Fruit fly (Drosophila melanogaster): ENCODE data around the gene Ype.
A peak's percentile ranks its signal among the peaks of the same experiment; 100 is the strongest.

The Ype gene

DNA sequence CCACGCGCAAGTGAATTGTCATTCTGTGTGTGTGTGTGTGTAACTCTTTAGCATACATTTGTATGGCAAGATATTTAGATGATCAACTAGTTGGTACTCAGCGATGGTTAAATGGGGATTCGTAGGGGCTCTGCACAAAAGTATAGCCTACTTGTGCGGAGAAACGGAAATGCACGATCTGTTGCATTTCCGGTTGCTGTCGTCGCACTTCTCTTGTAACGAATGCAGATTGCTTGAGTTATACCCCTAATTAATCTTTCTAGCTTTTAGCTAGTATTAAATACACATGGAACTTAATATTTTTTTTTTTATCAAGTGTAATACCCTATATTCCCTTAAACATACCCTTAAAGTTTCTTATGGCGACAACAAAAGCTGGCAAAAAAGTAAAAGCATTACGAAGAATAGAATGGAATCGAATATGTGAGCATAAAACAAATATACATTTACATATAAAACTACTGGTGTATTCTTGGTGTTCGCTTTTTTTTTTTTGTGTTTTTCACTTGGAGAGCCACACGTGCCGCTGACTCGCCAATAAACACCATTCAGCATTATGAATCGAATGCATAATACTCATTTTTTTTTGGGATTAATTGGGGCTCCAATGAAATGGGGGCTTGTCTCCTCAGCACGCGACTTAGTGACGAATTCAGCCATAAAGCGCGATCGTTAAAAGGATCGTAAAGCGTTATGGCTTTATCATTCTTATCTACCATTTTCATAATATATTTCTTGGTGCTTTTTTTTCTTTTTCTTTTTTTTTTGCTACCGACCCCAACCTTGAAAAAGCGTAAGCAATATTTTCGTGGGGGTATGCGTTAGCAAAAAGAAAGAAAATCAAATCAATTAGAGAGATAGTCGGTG, 4.2 kb upstream of the Ype start (continued):
- TF ChIP-seq jigr1 (GFP tag; IDR thresholded peaks at IDR 0.05) (no peak), mam (GFP tag; optimal IDR thresholded peaks at IDR 0.05) (peak; percentile 77), row (GFP tag; IDR thresholded peaks at IDR 0.05) (peak; percentile 50; the same call in 1 of the 3 replicates), Blimp-1 (GFP tag; optimal IDR thresholded peaks at IDR 0.05) (no peak), cg (GFP tag; optimal IDR thresholded peaks at IDR 0.05) (peak; percentile 5), vnd (GFP tag; IDR thresholded peaks at IDR 0.05; ENCODE audit: partially characterized antibody) (no peak), CG15073 (GFP tag; optimal IDR thresholded peaks at IDR 0.05) (no peak), Ptx1 (GFP tag; IDR thresholded peaks at IDR 0.05) (peak; percentile 33; the same call in 1 of the 2 replicates), Lpt (GFP tag; optimal IDR thresholded peaks at IDR 0.05) (no peak), CG12299 (tag; optimal IDR thresholded peaks at IDR 0.05) (no peak), CG12942 (GFP tag; optimal IDR thresholded peaks at IDR 0.05) (no peak), unc-4 (GFP tag; IDR thresholded peaks at IDR 0.05; ENCODE audit: partially characterized antibody) (no peak), Neu2 (GFP tag; optimal IDR thresholded peaks at IDR 0.05; ENCODE audit: borderline replicate concordance) (no peak), CG7357 (GFP tag; IDR thresholded peaks at IDR 0.05) (no peak), CG8765 (GFP tag; IDR thresholded peaks at IDR 0.05) (no peak; the same call in 1 of the 2 replicates), CG10147 (GFP tag; optimal IDR thresholded peaks at IDR 0.05) (peak; percentile 75), CG16813 (GFP tag; IDR thresholded peaks at IDR 0.05; ENCODE audit: partially characterized antibody) (no peak), CG4730 (GFP tag; IDR thresholded peaks at IDR 0.05) (no peak), CG13287 (GFP tag; IDR thresholded peaks at IDR 0.05; ENCODE audit: partially characterized antibody) (no peak), dati (GFP tag; IDR thresholded peaks at IDR 0.05) (no peak), p53 (GFP tag; optimal IDR thresholded peaks at IDR 0.05) (no peak), CG3065 (GFP tag; optimal IDR thresholded peaks at IDR 0.05) (no peak), CG7372 (GFP tag; IDR thresholded peaks at IDR 0.05) (no peak), CG7928 (GFP tag; optimal IDR thresholded peaks at IDR 0.05) (peak; percentile 20), MBD-R2 (GFP tag; IDR thresholded peaks at IDR 0.05) (peak; percentile 13; the same call in 1 of the 2 replicates), PHDP (tag; optimal IDR thresholded peaks at IDR 0.05) (peak; percentile 40), trem (tag; optimal IDR thresholded peaks at IDR 0.05) (no peak), ERR (GFP tag; optimal IDR thresholded peaks at IDR 0.05) (peak; percentile 40), sens (GFP tag) (no peak), Gug (GFP tag; IDR thresholded peaks at IDR 0.05) (0 out of 4 replicates have a peak, but pooled peaks have one; percentile 21), CG3995 (GFP tag; optimal IDR thresholded peaks at IDR 0.05) (peak; percentile 30), Dad (GFP tag; optimal IDR thresholded peaks at IDR 0.05) (peak; percentile 26), CG4617 (GFP tag; optimal IDR thresholded peaks at IDR 0.05; ENCODE audit: borderline replicate concordance) (no peak), NK7.1 (GFP tag; optimal IDR thresholded peaks at IDR 0.05) (peak; percentile 18), Scr (GFP tag; IDR thresholded peaks at IDR 0.05; ENCODE audit: partially characterized antibody) (no peak), Fer1 (GFP tag; optimal IDR thresholded peaks at IDR 0.05) (peak; percentile 11), CG33557 (GFP tag; optimal IDR thresholded peaks at IDR 0.05) (no peak), ato (GFP tag; IDR thresholded peaks at IDR 0.05; ENCODE audit: partially characterized antibody) (no peak), H2.0 (GFP tag; IDR thresholded peaks at IDR 0.05) (no peak), esg (GFP tag; conservative IDR thresholded peaks at IDR 0.05) (no peak), CG6791 (GFP tag; IDR thresholded peaks at IDR 0.05; ENCODE audit: partially characterized antibody) (no peak), CG11560 (tag; IDR thresholded peaks at IDR 0.05) (peak; percentile 46; the same call in 1 of the 3 replicates), cato (GFP tag; optimal IDR thresholded peaks at IDR 0.05; ENCODE audit: borderline replicate concordance) (no peak), Hsf (GFP tag; optimal IDR thresholded peaks at IDR 0.05) (peak; percentile 48), Camta (GFP tag; optimal IDR thresholded peaks at IDR 0.05) (no peak), yki (optimal IDR thresholded peaks at IDR 0.05) (no peak), CG4820 (GFP tag; optimal IDR thresholded peaks at IDR 0.05) (no peak), GATAe (GFP tag; conservative IDR thresholded peaks at IDR 0.05) (no peak), gfzf (GFP tag; optimal IDR thresholded peaks at IDR 0.05) (no peak)
